Fruit fly (Drosophila melanogaster) whole organism, wandering third instar larva: ENCODE data around the gene Glut4EF.

Source experiments
- Abd-B ChIP-seq: fragments of >200 bp; optimal IDR thresholded peaks from 2 replicates; lab custom pipeline; 2017; ENCODE audit warnings: missing biosample characterization, missing genetic modification characterization
- CG32264 ChIP-seq: fragments of 200-800 bp; sonication (Bioruptor generic); optimal IDR thresholded peaks from 2 replicates; lab custom pipeline; 2016; ENCODE audit warnings: missing biosample characterization, missing genetic modification characterization
- CG9705 ChIP-seq: fragments of 200-800 bp; sonication (Bioruptor generic); optimal IDR thresholded peaks from 2 replicates; lab custom pipeline; 2018; ENCODE audit warnings: missing biosample characterization, mild to moderate bottlenecking, missing genetic modification characterization
- CrebA ChIP-seq: fragments of 200-800 bp; sonication (Bioruptor generic); optimal IDR thresholded peaks from 2 replicates; lab custom pipeline; 2016; ENCODE audit warnings: missing biosample characterization, mild to moderate bottlenecking, missing genetic modification characterization, borderline replicate concordance
- Dfd ChIP-seq: fragments of >200 bp; optimal IDR thresholded peaks from 2 replicates; lab custom pipeline; 2017; ENCODE audit warnings: missing biosample characterization, missing genetic modification characterization
- Dif ChIP-seq: fragments of 200-275, 200-300 bp; sonication (Bioruptor generic); optimal IDR thresholded peaks from 2 replicates; lab custom pipeline; 2018; ENCODE audit warnings: missing biosample characterization, missing genetic modification characterization; ENCODE audit not compliant: partially characterized antibody
- GATAd ChIP-seq: sonication (Bioruptor generic); optimal IDR thresholded peaks from 2 replicates; lab custom pipeline; 2016; ENCODE audit warnings: missing biosample characterization, missing genetic modification characterization
- HLH106 ChIP-seq: fragments of 200-800 bp; optimal IDR thresholded peaks from 3 replicates; lab custom pipeline; 2019; ENCODE audit warnings: missing biosample characterization, mild to moderate bottlenecking, missing genetic modification characterization, moderate library complexity
- Hnf4 ChIP-seq: fragments of 200-800 bp; sonication (Bioruptor generic); optimal IDR thresholded peaks from 2 replicates; lab custom pipeline; 2016; ENCODE audit warnings: missing biosample characterization, mild to moderate bottlenecking, missing genetic modification characterization
- Hr78 ChIP-seq: fragments of >200 bp; optimal IDR thresholded peaks from 2 replicates; lab custom pipeline; 2017; ENCODE audit warnings: missing biosample characterization, missing genetic modification characterization
- Hr83 ChIP-seq: fragments of 200-300 bp; sonication (Bioruptor generic); optimal IDR thresholded peaks from 2 replicates; lab custom pipeline; 2016; ENCODE audit warnings: missing biosample characterization, mild to moderate bottlenecking, missing genetic modification characterization, moderate library complexity; ENCODE audit not compliant: poor library complexity, severe bottlenecking
- Jra ChIP-seq: sonication (Bioruptor generic); optimal IDR thresholded peaks from 2 replicates; lab custom pipeline; 2016; ENCODE audit warnings: missing biosample characterization, missing genetic modification characterization
- Mio ChIP-seq: sonication (Bioruptor generic); optimal IDR thresholded peaks from 2 replicates; lab custom pipeline; 2016; ENCODE audit warnings: missing biosample characterization, missing genetic modification characterization
- Myc ChIP-seq: fragments of >200 bp; optimal IDR thresholded peaks from 2 replicates; lab custom pipeline; 2017
- N ChIP-seq: fragments of >200 bp; optimal IDR thresholded peaks from 2 replicates; lab custom pipeline; 2018; ENCODE audit warnings: missing biosample characterization, missing external identifiers, missing genetic modification characterization
- OdsH ChIP-seq: fragments of 200-800 bp; sonication (Bioruptor generic); optimal IDR thresholded peaks from 2 replicates; lab custom pipeline; 2016; ENCODE audit warnings: missing biosample characterization, mild to moderate bottlenecking, missing genetic modification characterization
- Rel ChIP-seq, 2 experiments: fragments of 200-800 bp; sonication (Bioruptor generic) in 1 of 2; optimal IDR thresholded peaks; 2 replicates in 1 of 2; 3 replicates in 1 of 2; lab custom pipeline; 2016 to 2019; ENCODE audit warnings: mild to moderate bottlenecking in 2 of 2, missing biosample characterization in 2 of 2, missing genetic modification characterization in 2 of 2, moderate library complexity in 1 of 2
- Sp1 ChIP-seq: fragments of 200-800 bp; sonication (Bioruptor generic); optimal IDR thresholded peaks from 3 replicates; lab custom pipeline; 2019; ENCODE audit warnings: missing biosample characterization, mild to moderate bottlenecking, missing genetic modification characterization, moderate library complexity
- Vsx2 ChIP-seq: fragments of 200-300, 225-300 bp; sonication (Bioruptor generic); optimal IDR thresholded peaks from 2 replicates; lab custom pipeline; 2018; ENCODE audit warnings: missing biosample characterization, missing genetic modification characterization; ENCODE audit not compliant: partially characterized antibody
- br ChIP-seq: fragments of 200-800 bp; sonication (Bioruptor generic); optimal IDR thresholded peaks from 2 replicates; lab custom pipeline; 2016; ENCODE audit warnings: missing biosample characterization, missing genetic modification characterization
- brk ChIP-seq: fragments of 200-800 bp; sonication (Bioruptor generic); optimal IDR thresholded peaks from 2 replicates; lab custom pipeline; 2016; ENCODE audit warnings: missing biosample characterization, mild to moderate bottlenecking, missing genetic modification characterization
- dl ChIP-seq, 2 experiments: fragments of 175-275, 200-275 bp in 1 of 2; fragments of 200-275 bp in 1 of 2; sonication (Bioruptor generic); optimal IDR thresholded peaks; lab custom pipeline; 2018; ENCODE audit warnings: mild to moderate bottlenecking in 2 of 2, missing biosample characterization in 2 of 2, missing genetic modification characterization in 2 of 2, moderate library complexity in 2 of 2; ENCODE audit not compliant: partially characterized antibody in 2 of 2, insufficient read depth in 1 of 2
- dmrt93B ChIP-seq: fragments of 200-800 bp; sonication (Bioruptor generic); optimal IDR thresholded peaks from 2 replicates; lab custom pipeline; 2018; ENCODE audit warnings: missing biosample characterization, mild to moderate bottlenecking, missing genetic modification characterization
- dsf ChIP-seq: sonication (Bioruptor generic); optimal IDR thresholded peaks from 2 replicates; lab custom pipeline; 2016; ENCODE audit warnings: missing biosample characterization, missing genetic modification characterization, borderline replicate concordance
- ey ChIP-seq: fragments of 200-800 bp; sonication (Bioruptor generic); optimal IDR thresholded peaks from 2 replicates; lab custom pipeline; 2016; ENCODE audit warnings: missing biosample characterization, missing genetic modification characterization
- foxo ChIP-seq, 2 experiments: fragments of 200-800 bp; sonication (Bioruptor generic); optimal IDR thresholded peaks; 2 replicates in 1 of 2; 3 replicates in 1 of 2; lab custom pipeline; 2016 to 2017; ENCODE audit warnings: missing biosample characterization in 2 of 2, missing genetic modification characterization in 2 of 2
- fru ChIP-seq: fragments of 200-800 bp; sonication (Bioruptor generic); optimal IDR thresholded peaks from 3 replicates; lab custom pipeline; 2016; ENCODE audit warnings: missing biosample characterization, mild to moderate bottlenecking, missing genetic modification characterization
- h ChIP-seq: fragments of 200-800 bp; sonication (Bioruptor generic); optimal IDR thresholded peaks from 3 replicates; lab custom pipeline; 2016; ENCODE audit warnings: missing biosample characterization, mild to moderate bottlenecking, missing genetic modification characterization
- jim ChIP-seq: fragments of 175-275, 200-325 bp; sonication (Bioruptor generic); optimal IDR thresholded peaks from 2 replicates; lab custom pipeline; 2016; ENCODE audit warnings: missing biosample characterization, mild to moderate bottlenecking, missing genetic modification characterization
- lola ChIP-seq: fragments of >200 bp; optimal IDR thresholded peaks from 2 replicates; lab custom pipeline; 2017; ENCODE audit warnings: missing biosample characterization, missing genetic modification characterization
- pan ChIP-seq: fragments of >200 bp; optimal IDR thresholded peaks from 2 replicates; lab custom pipeline; 2017
- psq ChIP-seq: fragments of 200-800 bp; sonication (Bioruptor generic); optimal IDR thresholded peaks from 3 replicates; lab custom pipeline; 2017; ENCODE audit warnings: missing biosample characterization, mild to moderate bottlenecking, missing genetic modification characterization, moderate library complexity
- rgr ChIP-seq: fragments of 200-800 bp; sonication (Bioruptor generic); optimal IDR thresholded peaks from 3 replicates; lab custom pipeline; 2016; ENCODE audit warnings: missing biosample characterization, mild to moderate bottlenecking, missing genetic modification characterization
- sage ChIP-seq: fragments of 200-800 bp; sonication (Bioruptor generic); optimal IDR thresholded peaks from 2 replicates; lab custom pipeline; 2016; ENCODE audit warnings: missing biosample characterization, mild to moderate bottlenecking, missing genetic modification characterization
- sv ChIP-seq: fragments of 200-800 bp; sonication (Bioruptor generic); optimal IDR thresholded peaks from 3 replicates; lab custom pipeline; 2016; ENCODE audit warnings: missing biosample characterization, missing genetic modification characterization
- tai ChIP-seq: sonication (Bioruptor generic); optimal IDR thresholded peaks from 2 replicates; lab custom pipeline; 2016; ENCODE audit warnings: missing biosample characterization, missing genetic modification characterization
- usp ChIP-seq: fragments of >200 bp; optimal IDR thresholded peaks from 2 replicates; lab custom pipeline; 2017; ENCODE audit warnings: missing biosample characterization, missing genetic modification characterization
- woc ChIP-seq: sonication (Bioruptor generic); optimal IDR thresholded peaks from 2 replicates; lab custom pipeline; 2016; ENCODE audit warnings: missing biosample characterization, mild to moderate bottlenecking, missing genetic modification characterization

The Glut4EF gene

DNA sequence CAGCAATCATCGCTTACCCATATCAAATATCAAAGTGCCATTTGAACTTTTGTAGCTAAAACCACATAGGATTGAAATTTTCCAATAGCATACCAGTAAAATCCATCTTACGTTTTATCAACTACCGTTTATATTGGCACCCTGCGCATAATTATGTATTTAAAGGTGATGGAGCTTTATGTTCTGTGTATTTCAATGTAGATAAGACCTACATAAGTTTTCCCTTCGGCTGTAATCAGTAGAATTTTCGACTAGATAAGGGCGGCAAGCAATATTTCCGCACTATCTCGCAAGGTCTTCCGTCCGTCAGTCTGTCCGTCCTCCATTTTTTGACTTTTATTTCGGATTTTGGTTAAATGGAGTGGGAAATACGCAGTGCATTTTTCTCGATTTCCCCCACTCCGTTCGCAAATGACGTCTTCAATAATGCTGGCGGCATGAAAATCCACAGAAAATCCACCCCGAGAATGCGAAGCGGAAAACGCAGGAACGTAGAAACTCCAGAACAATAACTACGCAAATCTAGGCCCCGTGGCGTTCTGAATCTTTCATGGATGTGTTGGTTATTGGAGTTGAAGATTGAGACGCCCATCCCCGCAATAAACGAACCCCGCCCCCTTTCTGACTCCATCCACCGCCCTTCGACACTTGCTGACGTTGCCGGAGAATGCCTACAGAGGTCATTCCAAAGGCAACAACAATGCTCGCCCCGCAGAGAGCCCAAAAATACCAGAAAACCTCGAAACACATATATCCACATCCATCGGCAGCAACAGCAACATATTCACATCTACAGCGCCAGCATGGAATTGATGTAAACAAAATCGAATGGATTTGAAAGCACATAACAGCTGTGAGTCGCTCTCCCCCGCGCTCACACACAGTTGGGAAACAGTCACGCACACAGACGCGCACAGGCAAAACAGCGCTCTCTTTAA is 1.4 kb upstream of the Glut4EF start:
- TF ChIP-seq Hnf4 (no peak), N (GFP tag; lab: Kevin White, UChicago) (no peak), dsf (GFP tag; lab: Kevin White, UChicago) (no peak), usp (GFP tag; lab: Kevin White, UChicago) (no peak), Dfd (no peak), pan (lab: Kevin White, UChicago) (no peak), dmrt93B (GFP tag; lab: Kevin White, UChicago) (no peak), CrebA (GFP tag; lab: Kevin White, UChicago) (no peak), OdsH (GFP tag; lab: Kevin White, UChicago) (no peak), Myc (lab: Kevin White, UChicago) (no peak), dl (GFP tag; optimal IDR thresholded peaks at IDR 0.05; lab: Kevin White, UChicago; ENCODE audit: insufficient read depth in 1 of 2, partially characterized antibody in 2 of 2) (no peak), GATAd (GFP tag; lab: Kevin White, UChicago) (no peak), foxo (GFP tag; optimal IDR thresholded peaks at IDR 0.05; lab: Kevin White, UChicago) (no peak), tai (GFP tag; lab: Kevin White, UChicago) (no peak), HLH106 (tag; lab: Kevin White, UChicago) (no peak), Jra (GFP tag; lab: Kevin White, UChicago) (no peak), woc (no peak), fru (GFP tag; lab: Kevin White, UChicago) (no peak)

DNA sequence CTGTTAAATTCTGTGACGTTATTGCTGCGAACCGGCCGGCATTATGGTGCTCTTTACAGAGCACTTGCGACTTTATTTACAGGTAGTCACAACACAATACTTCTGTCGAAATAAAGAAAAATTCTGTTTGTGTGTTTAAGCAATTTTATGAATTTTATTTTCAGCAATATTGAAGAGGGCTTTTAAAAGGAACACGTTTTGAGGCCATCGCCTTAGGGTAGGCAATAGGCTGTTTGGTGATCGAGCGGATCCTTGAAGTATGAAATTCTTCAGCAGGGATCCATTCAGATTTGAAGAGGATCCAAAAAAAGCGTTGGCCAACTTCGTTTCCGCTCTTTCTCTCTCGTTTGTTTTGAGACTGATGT is 746 bp upstream of the Glut4EF start:
- no peak for TF ChIP-seq Mio (GFP tag; lab: Kevin White, UChicago)
- TF ChIP-seq Myc (lab: Kevin White, UChicago): no peak
- no peak for TF ChIP-seq Dfd
- TF ChIP-seq woc: peak; percentile 22
- peak; percentile 42 for TF ChIP-seq sage (GFP tag; lab: Kevin White, UChicago)
- no peak for TF ChIP-seq dsf (GFP tag; lab: Kevin White, UChicago)
- TF ChIP-seq HLH106 (tag; lab: Kevin White, UChicago): peak; percentile 57
- peak; percentile 79 for TF ChIP-seq sv (GFP tag; lab: Kevin White, UChicago)
- no peak for TF ChIP-seq Hnf4
- peak; percentile 59 for TF ChIP-seq rgr (GFP tag; lab: Kevin White, UChicago)
- no peak for TF ChIP-seq CG9705 (GFP tag; lab: Kevin White, UChicago)
- peak; percentile 76 for TF ChIP-seq ey (GFP tag; lab: Kevin White, UChicago)
- no peak for TF ChIP-seq Jra (GFP tag; lab: Kevin White, UChicago)
- no peak for TF ChIP-seq CG32264
- TF ChIP-seq h (GFP tag; lab: Kevin White, UChicago): peak; percentile 47
- TF ChIP-seq dl (GFP tag; optimal IDR thresholded peaks at IDR 0.05; lab: Kevin White, UChicago; ENCODE audit: insufficient read depth in 1 of 2, partially characterized antibody in 2 of 2): no peak
- peak; percentile 57 for TF ChIP-seq dmrt93B (GFP tag; lab: Kevin White, UChicago)
- TF ChIP-seq Vsx2 (GFP tag; lab: Kevin White, UChicago): no peak
- peak; percentile 68 for TF ChIP-seq OdsH (GFP tag; lab: Kevin White, UChicago)
- peak; percentile 39 for TF ChIP-seq br (GFP tag; lab: Kevin White, UChicago)
- no peak for TF ChIP-seq tai (GFP tag; lab: Kevin White, UChicago)
- TF ChIP-seq CrebA (GFP tag; lab: Kevin White, UChicago): peak; percentile 18
- TF ChIP-seq brk (GFP tag; lab: Kevin White, UChicago): no peak
- no peak for TF ChIP-seq Abd-B (GFP tag; lab: Kevin White, UChicago)
- peak; percentile 68 for TF ChIP-seq psq (GFP tag; lab: Kevin White, UChicago)
- TF ChIP-seq Sp1 (GFP tag; lab: Kevin White, UChicago): peak; percentile 43
- no peak for TF ChIP-seq Dif (GFP tag; lab: Kevin White, UChicago)
- no peak for TF ChIP-seq Hr83
- TF ChIP-seq lola (GFP tag; lab: Kevin White, UChicago): no peak
- TF ChIP-seq fru (GFP tag; lab: Kevin White, UChicago): peak; percentile 81
- TF ChIP-seq Rel (GFP tag; optimal IDR thresholded peaks at IDR 0.05; lab: Kevin White, UChicago): no peak
- TF ChIP-seq Rel (tag; optimal IDR thresholded peaks at IDR 0.05; lab: Kevin White, UChicago): no peak
- TF ChIP-seq foxo (GFP tag; optimal IDR thresholded peaks at IDR 0.05; lab: Kevin White, UChicago): peak; percentile 9 to 81
- no peak for TF ChIP-seq Hr78 (GFP tag; lab: Kevin White, UChicago)
- TF ChIP-seq jim: no peak
- TF ChIP-seq pan (lab: Kevin White, UChicago): no peak
- no peak for TF ChIP-seq usp (GFP tag; lab: Kevin White, UChicago)
- TF ChIP-seq N (GFP tag; lab: Kevin White, UChicago): no peak
- TF ChIP-seq GATAd (GFP tag; lab: Kevin White, UChicago): no peak
